Fruit fly (Drosophila melanogaster) whole organism, adult: Measurements from ENCODE around the gene CG7365.

Source experiments
- CG11617 ChIP-seq: fragments of 200-800 bp; sonication (Bioruptor generic); optimal IDR thresholded peaks from 2 replicates; lab custom pipeline; 2017; ENCODE audit warnings: mild to moderate bottlenecking, missing biosample characterization, missing genetic modification reagents, missing genetic modification characterization
- CG12768 ChIP-seq: fragments of 200-800 bp; sonication (Bioruptor generic); optimal IDR thresholded peaks from 2 replicates; lab custom pipeline; 2017; ENCODE audit warnings: missing biosample characterization, missing genetic modification characterization, mild to moderate bottlenecking, moderate library complexity, missing genetic modification reagents
- CG14711 ChIP-seq: fragments of 200-800 bp; sonication (Bioruptor generic); optimal IDR thresholded peaks from 2 replicates; lab custom pipeline; 2018; ENCODE audit warnings: missing biosample characterization, mild to moderate bottlenecking, missing genetic modification characterization, moderate library complexity
- CG1620 ChIP-seq: fragments of 200-800 bp; sonication (Bioruptor generic); optimal IDR thresholded peaks from 2 replicates; lab custom pipeline; 2016; ENCODE audit warnings: missing biosample characterization, missing genetic modification characterization
- CG7045 ChIP-seq: fragments of 200-800 bp; sonication (Bioruptor generic); optimal IDR thresholded peaks from 2 replicates; lab custom pipeline; 2017; ENCODE audit warnings: missing biosample characterization, mild to moderate bottlenecking, missing genetic modification characterization
- Mnt ChIP-seq: fragments of 200-800 bp; sonication (Bioruptor generic); optimal IDR thresholded peaks from 2 replicates; lab custom pipeline; 2016; ENCODE audit warnings: missing biosample characterization, mild to moderate bottlenecking, missing genetic modification characterization
- bab1 ChIP-seq: fragments of 200-800 bp; sonication (Bioruptor generic); optimal IDR thresholded peaks from 3 replicates; lab custom pipeline; 2019; ENCODE audit warnings: missing biosample characterization, mild to moderate bottlenecking, missing genetic modification characterization, moderate library complexity
- cic ChIP-seq: fragments of 200-800 bp; sonication (Bioruptor generic); optimal IDR thresholded peaks from 2 replicates; lab custom pipeline; 2017; ENCODE audit warnings: missing biosample characterization, mild to moderate bottlenecking, missing genetic modification characterization, moderate library complexity
- ovo ChIP-seq: fragments of 200-800 bp; sonication (Bioruptor generic); optimal IDR thresholded peaks from 2 replicates; lab custom pipeline; 2016; ENCODE audit warnings: missing biosample characterization, missing genetic modification characterization
- pad ChIP-seq: fragments of 200-800 bp; sonication (Bioruptor generic); optimal IDR thresholded peaks from 3 replicates; lab custom pipeline; 2017; ENCODE audit warnings: missing biosample characterization, missing genetic modification characterization, mild to moderate bottlenecking, moderate library complexity, missing genetic modification reagents
- toe ChIP-seq: fragments of 200-800 bp; sonication (Bioruptor generic); optimal IDR thresholded peaks from 2 replicates; lab custom pipeline; 2016; ENCODE audit warnings: missing biosample characterization, missing genetic modification characterization

DNA sequence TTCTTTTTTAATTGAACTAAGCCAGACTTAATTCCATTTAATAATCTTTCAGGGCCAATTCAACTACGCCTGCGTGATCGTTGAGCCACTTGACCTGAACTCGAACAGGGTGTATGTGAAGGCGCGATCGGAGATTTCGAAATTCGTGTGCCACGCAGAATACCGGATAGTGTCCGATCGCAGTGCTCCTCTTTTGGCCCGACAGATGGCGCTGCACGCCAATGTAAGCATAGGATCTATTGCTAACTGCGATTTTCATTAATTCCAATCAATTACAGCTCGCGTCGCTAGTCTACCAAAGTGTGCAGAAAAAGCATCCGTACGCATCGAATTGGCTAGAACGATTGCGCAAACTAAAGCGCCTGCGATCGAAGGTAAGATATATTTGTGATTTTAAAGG, 11.1 kb upstream of the CG7365 start:
- no peak for TF ChIP-seq CG11617 (GFP tag; lab: Kevin White, UChicago)
- TF ChIP-seq cic (GFP tag; lab: Kevin White, UChicago) = no peak
- TF ChIP-seq ovo = no peak
- no peak for TF ChIP-seq toe
- TF ChIP-seq CG12768 = no peak
- no peak for TF ChIP-seq CG7045 (GFP tag; lab: Kevin White, UChicago)
- no peak for TF ChIP-seq CG1620 (GFP tag; lab: Kevin White, UChicago)
- TF ChIP-seq pad (GFP tag; lab: Kevin White, UChicago) = no peak
- no peak for TF ChIP-seq CG14711 (tag; lab: Kevin White, UChicago)
- TF ChIP-seq Mnt (GFP tag; lab: Kevin White, UChicago) = no peak
- no peak for TF ChIP-seq bab1 (GFP tag; lab: Kevin White, UChicago)
